Worm (Caenorhabditis elegans) whole organism, early embryonic: ENCODE measurements around the gene srw-86.

Experiments used
- B0310.2 ChIP-seq: sonication (generic microtip); optimal IDR thresholded peaks from 2 replicates; lab custom pipeline; 2016; ENCODE audit warnings: mild to moderate bottlenecking, missing genetic modification characterization, missing compliant biosample characterization
- F13C5.2 ChIP-seq: sonication (generic microtip); optimal IDR thresholded peaks from 2 replicates; lab custom pipeline; 2017; ENCODE audit warnings: mild to moderate bottlenecking, missing genetic modification characterization, inconsistent platforms, missing compliant biosample characterization
- aly-1 ChIP-seq: sonication (generic microtip); optimal IDR thresholded peaks from 2 replicates; lab custom pipeline; 2016; ENCODE audit warnings: missing genetic modification characterization, missing compliant biosample characterization
- ama-1 ChIP-seq: fragments of 150-350 bp; optimal IDR thresholded peaks from 2 replicates; lab custom pipeline; 2014
- ceh-13 ChIP-seq: fragments of 200-800 bp; sonication (Bioruptor generic); optimal IDR thresholded peaks from 2 replicates; lab custom pipeline; 2018; ENCODE audit warnings: mild to moderate bottlenecking, missing genetic modification characterization, missing compliant biosample characterization
- ceh-36 ChIP-seq: sonication (generic microtip); optimal IDR thresholded peaks from 2 replicates; lab custom pipeline; 2016; ENCODE audit warnings: missing genetic modification characterization, inconsistent platforms, missing compliant biosample characterization
- ets-7 ChIP-seq: sonication (generic microtip); optimal IDR thresholded peaks from 2 replicates; lab custom pipeline; 2016; ENCODE audit warnings: missing genotype, missing genetic modification characterization, missing compliant biosample characterization
- flt-1 ChIP-seq: fragments of 200-800 bp; sonication (Bioruptor generic); IDR thresholded peaks from 2 replicates; pipeline ENCODE4 v1.3.6; 2022; ENCODE audit warnings: missing genetic modification characterization, missing compliant biosample characterization
- hmbx-1 ChIP-seq: sonication (generic microtip); optimal IDR thresholded peaks from 2 replicates; lab custom pipeline; 2016; ENCODE audit warnings: mild to moderate bottlenecking, missing genetic modification characterization, missing compliant biosample characterization
- hmg-4 ChIP-seq: fragments of 200-800 bp; sonication (Bioruptor generic); optimal IDR thresholded peaks from 2 replicates; lab custom pipeline; 2018; ENCODE audit warnings: mild to moderate bottlenecking, missing genetic modification characterization, missing compliant biosample characterization
- hnd-1 ChIP-seq: sonication (generic microtip); optimal IDR thresholded peaks from 2 replicates; lab custom pipeline; 2016; ENCODE audit warnings: missing genetic modification characterization, missing compliant biosample characterization
- pes-1 ChIP-seq: fragments of 200-800 bp; sonication (Bioruptor generic); IDR thresholded peaks from 2 replicates; pipeline ENCODE4 v1.3.6; 2022; ENCODE audit warnings: missing genetic modification reagents, missing genetic modification characterization, missing compliant biosample characterization
- scrt-1 ChIP-seq: fragments of 200-800 bp; sonication (Bioruptor generic); IDR thresholded peaks from 2 replicates; pipeline ENCODE4 v1.3.6; 2022; ENCODE audit warnings: missing genetic modification characterization, missing compliant biosample characterization
- sea-1 ChIP-seq: fragments of 200-800 bp; sonication (Bioruptor generic); conservative IDR thresholded peaks from 2 replicates; pipeline ENCODE4 v1.3.6; 2022; ENCODE audit warnings: missing genetic modification characterization, missing compliant biosample characterization
- tbx-11 ChIP-seq: fragments of 200-800 bp; sonication (Bioruptor generic); IDR thresholded peaks from 2 replicates; pipeline ENCODE4 v1.3.6; 2022; ENCODE audit warnings: missing genetic modification characterization, missing compliant biosample characterization
- tbx-37 ChIP-seq: fragments of 200-800 bp; sonication (Bioruptor generic); conservative IDR thresholded peaks from 2 replicates; pipeline ENCODE4 v1.3.6; 2022; ENCODE audit warnings: missing genetic modification reagents, missing genetic modification characterization, missing compliant biosample characterization
- tra-4 ChIP-seq: sonication (generic microtip); optimal IDR thresholded peaks from 2 replicates; lab custom pipeline; 2017; ENCODE audit warnings: missing genetic modification characterization, missing compliant biosample characterization

srw-86 gene

DNA sequence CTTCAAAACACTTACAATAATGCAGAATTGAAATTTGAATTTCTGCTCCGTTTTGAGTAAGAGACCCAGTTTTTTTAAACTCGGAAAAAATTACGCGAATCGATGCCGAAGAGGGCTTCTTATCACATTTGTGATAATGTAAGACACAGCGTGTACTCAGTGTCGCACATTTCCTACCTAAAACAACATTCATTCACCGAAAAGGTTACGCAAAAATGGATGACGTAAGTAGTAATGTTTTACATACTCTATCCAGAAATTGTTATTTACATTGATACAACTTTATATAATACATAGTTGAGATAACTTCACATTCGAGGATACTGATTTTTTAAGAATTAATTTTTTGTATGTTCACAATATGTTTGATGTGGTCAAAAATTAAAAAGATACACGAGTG is 16.0 kb upstream of the srw-86 start, which contains the start of the genes C25F9.4 and C25F9.9:
TSS of gene C25F9.4 (minus strand) at position 101 of the 400 bp plus-strand sequence.
TSS of gene C25F9.9 (plus strand) at position 137 of the 400 bp plus-strand sequence.
- TF ChIP-seq tra-4 (tag; lab: Kevin White, UChicago) (no peak), pes-1 (GFP tag; lab: Robert Waterston, UW) (no peak), tbx-37 (GFP tag; lab: Robert Waterston, UW) (no peak), ceh-13 (GFP tag; lab: Kevin White, UChicago) (no peak), aly-1 (tag; lab: Kevin White, UChicago) (no peak), hnd-1 (tag; lab: Kevin White, UChicago) (no peak)

DNA sequence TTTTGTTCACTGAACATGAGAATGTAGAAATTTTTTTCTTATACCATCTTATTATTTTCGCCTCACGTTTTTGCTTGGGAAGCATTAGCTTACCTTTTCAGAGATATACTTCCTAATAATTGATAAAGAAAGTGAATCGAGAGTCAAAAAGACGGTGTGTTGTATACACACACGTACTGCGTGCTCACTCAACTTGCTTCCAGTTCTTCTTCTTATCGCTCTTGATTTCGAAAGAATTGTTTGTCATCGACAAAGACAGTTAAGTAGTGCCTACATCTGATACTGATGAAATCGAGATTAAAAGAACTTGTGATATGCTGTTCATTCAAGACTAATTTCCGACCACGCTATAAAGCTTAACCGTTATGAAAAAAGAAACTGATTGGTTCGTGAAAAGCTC is 10.1 kb upstream of the srw-86 start, which contains the start of gene C25F9.5:
TSS of gene C25F9.5 (minus strand) at position 195 of the 400 bp plus-strand sequence.
- TF ChIP-seq tbx-37 (GFP tag; lab: Robert Waterston, UW) (no peak), hnd-1 (tag; lab: Kevin White, UChicago) (no peak)

ce11 chrV:19405276-19405815 is 4.8 kb upstream of the srw-86 start, which contains the start of the genes C25F9.6 and C25F9.10:
TSS of gene C25F9.6 (minus strand) at chrV:19405326.
TSS of gene C25F9.10 (plus strand) at chrV:19405729.
- TF ChIP-seq F13C5.2 (tag; lab: Kevin White, UChicago) (no peak), ceh-36 (tag; lab: Kevin White, UChicago) (no peak), tra-4 (tag; lab: Kevin White, UChicago) (no peak), hmbx-1 (no peak), hnd-1 (tag; lab: Kevin White, UChicago) (no peak), tbx-37 (GFP tag; lab: Robert Waterston, UW) (no peak), hmg-4 (no peak), pes-1 (GFP tag; lab: Robert Waterston, UW) (no peak), B0310.2 (no peak), ceh-13 (GFP tag; lab: Kevin White, UChicago) (no peak), sea-1 (no peak), aly-1 (tag; lab: Kevin White, UChicago) (no peak)

- no peak for TF ChIP-seq hnd-1 (tag; lab: Kevin White, UChicago)
- TF ChIP-seq pes-1 (GFP tag; lab: Robert Waterston, UW) = no peak
- no peak for TF ChIP-seq tra-4 (tag; lab: Kevin White, UChicago)
- no peak for TF ChIP-seq hmg-4
- no peak for TF ChIP-seq sea-1
Measured at ce11 chrV:19403619-19404018, 3.1 kb upstream of the srw-86 start.

DNA sequence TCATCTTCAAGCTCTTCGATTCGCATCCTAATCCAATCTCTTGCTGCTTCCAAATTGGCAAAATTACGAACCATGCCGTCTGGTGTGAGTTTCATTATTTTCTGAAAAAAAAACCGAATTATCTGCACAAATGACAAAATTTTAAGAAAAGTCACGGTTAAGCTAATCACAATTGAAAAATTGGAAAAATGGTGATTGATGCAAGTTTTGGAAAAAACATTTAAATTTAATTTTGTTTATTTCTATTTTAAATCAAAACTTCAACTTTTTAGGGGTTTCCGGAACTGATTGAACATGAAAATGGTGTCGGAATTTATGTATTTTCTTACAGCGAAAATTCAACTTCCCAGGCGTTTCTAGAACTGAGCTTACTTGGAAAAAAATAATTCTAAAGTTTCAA is 2.3 kb upstream of the srw-86 start, which contains the start of gene C25F9.12:
TSS of gene C25F9.12 (minus strand) at position 101 of the 400 bp plus-strand sequence.
- TF ChIP-seq hmbx-1 (no peak), pes-1 (GFP tag; lab: Robert Waterston, UW) (no peak), hmg-4 (no peak), scrt-1 (GFP tag; lab: Robert Waterston, UW) (no peak), ama-1 (lab: Kevin White, UChicago) (no peak), ceh-36 (tag; lab: Kevin White, UChicago) (no peak), tbx-11 (GFP tag; lab: Robert Waterston, UW) (no peak), sea-1 (no peak), ceh-13 (GFP tag; lab: Kevin White, UChicago) (no peak), ets-7 (tag; lab: Kevin White, UChicago) (no peak), tbx-37 (GFP tag; lab: Robert Waterston, UW) (no peak), tra-4 (tag; lab: Kevin White, UChicago) (no peak), B0310.2 (no peak), flt-1 (GFP tag; lab: Robert Waterston, UW) (no peak), aly-1 (tag; lab: Kevin White, UChicago) (no peak)

ce11 chrV:19401429-19401828 is 910 bp upstream of the srw-86 start:
- TF ChIP-seq hmbx-1 (no peak), ceh-36 (tag; lab: Kevin White, UChicago) (no peak), ets-7 (tag; lab: Kevin White, UChicago) (no peak), hmg-4 (no peak), flt-1 (GFP tag; lab: Robert Waterston, UW) (no peak), ama-1 (lab: Kevin White, UChicago) (no peak), scrt-1 (GFP tag; lab: Robert Waterston, UW) (no peak), tbx-11 (GFP tag; lab: Robert Waterston, UW) (no peak), ceh-13 (GFP tag; lab: Kevin White, UChicago) (no peak), F13C5.2 (tag; lab: Kevin White, UChicago) (no peak), tra-4 (tag; lab: Kevin White, UChicago) (no peak), hnd-1 (tag; lab: Kevin White, UChicago) (no peak), tbx-37 (GFP tag; lab: Robert Waterston, UW) (no peak), sea-1 (no peak), B0310.2 (no peak)

DNA sequence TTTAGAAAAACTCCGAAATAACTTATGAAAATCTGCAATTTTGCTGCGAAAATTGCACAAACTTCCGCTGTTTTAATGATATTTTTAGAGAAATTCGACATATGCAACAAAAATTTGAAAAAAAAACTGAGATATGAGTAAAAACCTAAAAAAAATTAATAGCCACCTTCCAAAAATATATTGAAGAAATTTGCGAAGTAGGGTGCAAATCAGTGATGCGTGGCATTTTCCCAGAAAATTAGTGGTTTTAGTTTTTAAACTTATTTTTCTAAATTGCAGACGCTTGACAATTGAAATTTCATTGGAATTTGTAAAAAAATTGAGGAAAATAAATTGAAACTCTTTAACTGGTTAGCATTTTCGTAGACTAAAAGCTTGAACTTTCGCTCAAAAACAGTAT is 1.6 kb downstream of the srw-86 start, which contains the start of gene C25F9.13:
TSS of gene C25F9.13 (minus strand) at position 101 of the 400 bp plus-strand sequence.
- TF ChIP-seq B0310.2 = no peak
- TF ChIP-seq ceh-13 (GFP tag; lab: Kevin White, UChicago) = no peak
- TF ChIP-seq pes-1 (GFP tag; lab: Robert Waterston, UW) = no peak
- no peak for TF ChIP-seq ceh-36 (tag; lab: Kevin White, UChicago)
- TF ChIP-seq tbx-11 (GFP tag; lab: Robert Waterston, UW) = no peak
- TF ChIP-seq aly-1 (tag; lab: Kevin White, UChicago) = no peak
- no peak for TF ChIP-seq hnd-1 (tag; lab: Kevin White, UChicago)
- TF ChIP-seq tbx-37 (GFP tag; lab: Robert Waterston, UW) = no peak

DNA sequence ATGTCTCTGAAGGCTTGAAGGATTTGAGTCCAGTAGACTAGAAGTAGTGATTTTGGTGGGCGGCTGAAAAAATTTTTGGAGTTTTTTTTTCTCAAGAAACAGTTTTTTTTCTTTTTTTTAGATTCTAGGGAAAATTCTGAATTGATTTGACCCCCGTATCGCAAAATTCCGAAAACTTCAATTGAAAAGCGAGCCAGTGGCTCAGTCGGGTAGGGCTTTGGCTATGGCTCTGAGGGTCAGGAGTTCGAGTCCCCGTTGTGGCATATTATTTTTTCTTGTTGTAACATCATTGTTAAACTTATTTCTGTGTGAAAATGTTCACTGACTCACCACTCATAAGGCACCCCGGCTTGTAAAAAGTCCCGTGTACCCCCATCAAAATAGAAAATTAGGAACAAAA is 2.1 kb downstream of the srw-86 start:
- TF ChIP-seq hmg-4 (no peak), tbx-37 (GFP tag; lab: Robert Waterston, UW) (no peak), scrt-1 (GFP tag; lab: Robert Waterston, UW) (no peak), sea-1 (no peak), hnd-1 (tag; lab: Kevin White, UChicago) (no peak), tra-4 (tag; lab: Kevin White, UChicago) (no peak), ama-1 (lab: Kevin White, UChicago) (no peak), tbx-11 (GFP tag; lab: Robert Waterston, UW) (no peak), ceh-36 (tag; lab: Kevin White, UChicago) (no peak)
